Worm (Caenorhabditis elegans) whole organism, late embryonic: ENCODE results near the gene Y46H3C.7.

ENCODE experiments used
- C08G9.2 ChIP-seq: sonication (generic microtip); optimal IDR thresholded peaks from 2 replicates; lab custom pipeline; 2016; ENCODE audit warnings: mild to moderate bottlenecking, missing genetic modification characterization, moderate library complexity, missing compliant biosample characterization
- hlh-30 ChIP-seq: sonication (generic microtip); optimal IDR thresholded peaks from 2 replicates; lab custom pipeline; 2017; ENCODE audit warnings: antibody characterized with exemption, missing genetic modification characterization, missing compliant biosample characterization; ENCODE audit not compliant: insufficient read depth
- odd-2 ChIP-seq: sonication (generic microtip); optimal IDR thresholded peaks from 2 replicates; lab custom pipeline; 2017; ENCODE audit warnings: antibody characterized with exemption, mild to moderate bottlenecking, missing genetic modification characterization, missing compliant biosample characterization
- tbx-2 ChIP-seq: sonication (generic microtip); optimal IDR thresholded peaks from 2 replicates; lab custom pipeline; 2016; ENCODE audit warnings: missing genetic modification characterization, missing compliant biosample characterization
- tbx-7 ChIP-seq: sonication (generic microtip); optimal IDR thresholded peaks from 2 replicates; lab custom pipeline; 2016; ENCODE audit warnings: missing genotype, missing genetic modification characterization, missing compliant biosample characterization
- unc-3 ChIP-seq, 2 experiments: fragments of 200-800 bp in 1 of 2; sonication (Bioruptor generic) in 1 of 2; sonication (generic microtip) in 1 of 2; conservative IDR thresholded peaks in 1 of 2; optimal IDR thresholded peaks in 1 of 2; 2 replicates each; pipeline versions ENCODE4 v1.3.6 to Lab custom; 2016 to 2022; ENCODE audit warnings: missing compliant biosample characterization in 2 of 2, missing genetic modification characterization in 2 of 2, missing genetic modification reagents in 1 of 2
- unc-86 ChIP-seq: sonication (generic microtip); optimal IDR thresholded peaks from 2 replicates; lab custom pipeline; 2016; ENCODE audit warnings: missing genetic modification characterization, missing compliant biosample characterization
- ztf-16 ChIP-seq: sonication (generic microtip); optimal IDR thresholded peaks from 2 replicates; lab custom pipeline; 2017; ENCODE audit warnings: missing genetic modification characterization, missing compliant biosample characterization

DNA sequence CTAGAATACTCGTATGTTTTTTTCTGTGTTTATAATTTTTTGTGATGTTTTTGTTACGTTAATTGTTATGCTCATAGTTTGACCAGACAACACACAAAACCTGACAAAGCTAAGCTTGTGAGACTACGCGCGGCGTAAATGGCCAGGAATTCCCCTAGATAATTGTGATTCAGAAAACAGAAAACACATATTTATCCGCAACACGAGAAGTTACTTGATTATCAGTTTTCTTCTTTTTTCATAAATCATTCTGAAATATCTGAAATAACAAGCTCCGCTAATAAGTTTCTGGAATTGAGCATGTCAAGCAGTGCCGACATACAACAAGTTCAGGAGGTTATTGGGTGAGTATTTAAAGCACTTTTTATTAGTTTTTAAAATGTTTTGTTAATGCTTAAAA, 17.1 kb upstream of the Y46H3C.7 start, which contains the start of gene srw-100:
- no peak for TF ChIP-seq C08G9.2 (tag; lab: Kevin White, UChicago)
- TF ChIP-seq ztf-16 (tag; lab: Kevin White, UChicago), result no peak
- no peak for TF ChIP-seq hlh-30 (tag; lab: Kevin White, UChicago)
- TF ChIP-seq tbx-7, result no peak
- TF ChIP-seq tbx-2 (tag; lab: Kevin White, UChicago), result no peak
- TF ChIP-seq odd-2 (tag; lab: Kevin White, UChicago), result no peak
- TF ChIP-seq unc-3 (GFP tag; conservative IDR thresholded peaks at IDR 0.05; lab: Robert Waterston, UW), result no peak
- no peak for TF ChIP-seq unc-3 (tag; optimal IDR thresholded peaks at IDR 0.05; lab: Kevin White, UChicago)
- no peak for TF ChIP-seq unc-86
